Fruit fly (Drosophila melanogaster): ENCODE data around the gene side-II.

The side-II gene

DNA sequence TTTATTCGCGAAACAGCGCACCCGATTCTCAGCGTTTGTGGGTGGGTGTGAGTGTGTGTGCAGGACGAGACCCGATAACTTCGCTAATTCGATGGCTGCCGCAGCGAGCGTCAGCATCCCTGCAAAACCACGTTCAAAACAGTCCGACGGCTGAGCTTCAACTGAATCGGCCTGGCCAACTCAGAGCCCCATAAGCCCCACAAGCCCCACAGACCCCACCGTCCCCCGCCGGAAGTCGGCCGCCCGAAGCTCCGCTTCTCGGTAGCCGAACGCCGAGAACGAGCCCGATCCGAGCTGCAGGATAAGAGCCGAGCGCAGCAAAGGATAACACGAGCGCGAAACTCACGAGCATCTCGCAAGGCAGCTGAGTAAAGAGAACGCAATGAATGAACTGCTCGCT lies at the start of gene side-II:
Gene side-II (minus strand): TSS at position 168 of the 400 bp plus-strand sequence.
- TF ChIP-seq CG3919 (GFP tag; optimal IDR thresholded peaks at IDR 0.05) (no peak), fd85E (GFP tag; optimal IDR thresholded peaks at IDR 0.05) (no peak), Lpt (GFP tag; optimal IDR thresholded peaks at IDR 0.05) (no peak), CG8632 (GFP tag; optimal IDR thresholded peaks at IDR 0.05) (no peak), Eip78C (GFP tag) (no peak), CG6163 (GFP tag; IDR thresholded peaks at IDR 0.05) (no peak), net (GFP tag; optimal IDR thresholded peaks at IDR 0.05) (no peak), CG11902 (GFP tag; optimal IDR thresholded peaks at IDR 0.05) (no peak), Sox102F (GFP tag; optimal IDR thresholded peaks at IDR 0.05) (no peak), CG31627 (GFP tag; optimal IDR thresholded peaks at IDR 0.05) (no peak), Ets96B (tag; optimal IDR thresholded peaks at IDR 0.05) (no peak), svp (GFP tag) (no peak), vri (GFP tag; optimal IDR thresholded peaks at IDR 0.05) (no peak), Blimp-1 (GFP tag; optimal IDR thresholded peaks at IDR 0.05) (no peak), CG3032 (tag; optimal IDR thresholded peaks at IDR 0.05) (no peak), CG15336 (GFP tag; IDR thresholded peaks at IDR 0.05) (no peak), CG6276 (GFP tag; optimal IDR thresholded peaks at IDR 0.05) (no peak), Eip75B (GFP tag; optimal IDR thresholded peaks at IDR 0.05) (no peak), CG6792 (GFP tag; optimal IDR thresholded peaks at IDR 0.05) (no peak), Sox15 (GFP tag; optimal IDR thresholded peaks at IDR 0.05) (no peak)

DNA sequence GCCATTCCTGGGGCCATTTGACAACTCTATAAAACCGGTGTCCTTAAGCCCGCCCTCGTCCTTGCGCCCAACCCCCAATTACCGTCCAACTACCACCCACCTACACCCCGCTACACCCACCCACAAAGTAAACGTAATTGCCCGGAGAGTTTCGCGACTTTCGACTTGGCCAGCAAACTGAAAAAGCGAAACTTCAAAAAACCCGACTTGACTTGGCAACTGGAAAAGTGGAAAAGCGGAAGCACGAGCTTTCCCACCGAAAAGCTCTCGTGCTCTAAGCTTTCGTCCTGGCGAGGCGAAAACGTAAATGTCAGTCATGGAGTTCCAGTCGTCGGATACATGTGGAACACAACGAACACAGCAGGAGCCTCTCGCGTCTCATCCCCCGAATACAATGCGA lies 43.9 kb upstream of the side-II start, which contains the start of gene GABA-B-R1:
Gene GABA-B-R1 (plus strand): TSS at position 301 of the 400 bp plus-strand sequence.
- TF ChIP-seq CG8119 (GFP tag; IDR thresholded peaks at IDR 0.05) (no peak), Hr4 (GFP tag; optimal IDR thresholded peaks at IDR 0.05) (no peak), pdm3 (GFP tag; optimal IDR thresholded peaks at IDR 0.05) (no peak), CG6792 (GFP tag; optimal IDR thresholded peaks at IDR 0.05) (no peak), fd59A (GFP tag; optimal IDR thresholded peaks at IDR 0.05) (no peak), CG6854 (GFP tag; optimal IDR thresholded peaks at IDR 0.05) (no peak), CG16779 (tag; optimal IDR thresholded peaks at IDR 0.05) (no peak), fkh (GFP tag; optimal IDR thresholded peaks at IDR 0.05) (no peak), CG3919 (GFP tag; optimal IDR thresholded peaks at IDR 0.05) (no peak), CG11902 (GFP tag; optimal IDR thresholded peaks at IDR 0.05) (no peak), Sox15 (GFP tag; optimal IDR thresholded peaks at IDR 0.05) (no peak), CG34406 (GFP tag; optimal IDR thresholded peaks at IDR 0.05) (no peak), Hr39 (GFP tag; optimal IDR thresholded peaks at IDR 0.05) (no peak), Eip93F (GFP tag; optimal IDR thresholded peaks at IDR 0.05) (no peak), Lpt (GFP tag; optimal IDR thresholded peaks at IDR 0.05) (no peak)

DNA sequence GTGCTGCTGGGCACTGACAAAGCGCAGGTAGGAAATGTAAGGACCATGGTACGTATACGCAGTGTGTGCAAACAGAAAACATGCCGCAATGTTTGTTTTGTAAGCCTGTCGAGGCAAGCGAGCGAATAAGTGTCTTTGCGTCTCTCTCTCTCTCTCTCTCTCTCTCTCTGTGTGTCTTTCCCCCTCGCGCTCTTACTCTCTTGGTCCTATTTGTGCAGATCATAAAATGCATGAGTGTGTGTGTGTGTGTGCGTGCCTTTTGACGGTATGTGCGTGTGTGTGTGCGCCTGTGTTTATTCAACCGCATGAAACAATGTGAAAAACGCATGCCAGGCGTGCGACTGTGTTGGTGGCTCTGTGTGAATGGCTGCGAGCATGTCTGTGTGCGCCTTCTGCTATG lies 41.4 kb upstream of the side-II start:
- TF ChIP-seq CG10631 (GFP tag; optimal IDR thresholded peaks at IDR 0.05): no peak
- peak in 1 of 2 experiments; percentile 7 for TF ChIP-seq ss (GFP tag; optimal IDR thresholded peaks at IDR 0.05)
- no peak for TF ChIP-seq Sox14 (GFP tag; optimal IDR thresholded peaks at IDR 0.05)

DNA sequence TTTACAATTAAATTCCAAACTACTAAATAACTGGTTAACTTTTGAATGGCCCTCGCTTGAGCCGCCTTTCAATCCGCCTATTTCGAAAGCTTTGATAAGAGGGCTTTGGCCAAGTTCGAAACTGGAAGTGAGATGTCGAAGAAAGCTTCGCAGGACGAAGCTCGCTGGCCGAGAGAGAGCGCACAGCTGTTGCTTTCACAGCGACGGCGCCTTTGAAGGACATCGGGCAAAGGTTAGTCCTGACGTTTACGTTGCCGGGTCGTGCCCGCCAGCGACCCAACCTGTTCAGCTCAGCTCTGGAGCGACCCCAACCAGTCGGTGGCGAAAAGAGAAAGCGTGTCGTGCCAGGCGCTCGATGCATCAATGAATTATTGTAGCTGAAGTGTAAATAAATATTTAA lies 39.7 kb upstream of the side-II start:
- TF ChIP-seq topi (GFP tag; optimal IDR thresholded peaks at IDR 0.05): no peak
- TF ChIP-seq CG10669 (GFP tag; optimal IDR thresholded peaks at IDR 0.05): no peak
- no peak for TF ChIP-seq Smox (GFP tag; optimal IDR thresholded peaks at IDR 0.05)
- TF ChIP-seq Eip75B (GFP tag; optimal IDR thresholded peaks at IDR 0.05): no peak
- TF ChIP-seq CG3032 (tag; optimal IDR thresholded peaks at IDR 0.05): no peak
- TF ChIP-seq lz (GFP tag; optimal IDR thresholded peaks at IDR 0.05): no peak
- TF ChIP-seq fkh (GFP tag; optimal IDR thresholded peaks at IDR 0.05): no peak
- TF ChIP-seq CG11762 (GFP tag; optimal IDR thresholded peaks at IDR 0.05; ENCODE audit: insufficient read depth): no peak
- TF ChIP-seq CG15336 (GFP tag; IDR thresholded peaks at IDR 0.05): no peak
- no peak for TF ChIP-seq achi (GFP tag; optimal IDR thresholded peaks at IDR 0.05)
- TF ChIP-seq CG4318 (GFP tag; optimal IDR thresholded peaks at IDR 0.05): no peak
- TF ChIP-seq CG6163 (GFP tag; IDR thresholded peaks at IDR 0.05): no peak
- no peak for TF ChIP-seq CG6276 (GFP tag; optimal IDR thresholded peaks at IDR 0.05)
- TF ChIP-seq Sox14 (GFP tag; optimal IDR thresholded peaks at IDR 0.05): no peak
- no peak for TF ChIP-seq Ets96B (tag; optimal IDR thresholded peaks at IDR 0.05)

All from whole organism, prepupa.